Fruit fly (Drosophila melanogaster): ENCODE data around the gene CG32554.
"Not testable (repeated sequence)": the region's sequence is repeated elsewhere in the genome, so short reads cannot be mapped to it uniquely, and the experiment has no call there.

The CG32554 gene

DNA sequence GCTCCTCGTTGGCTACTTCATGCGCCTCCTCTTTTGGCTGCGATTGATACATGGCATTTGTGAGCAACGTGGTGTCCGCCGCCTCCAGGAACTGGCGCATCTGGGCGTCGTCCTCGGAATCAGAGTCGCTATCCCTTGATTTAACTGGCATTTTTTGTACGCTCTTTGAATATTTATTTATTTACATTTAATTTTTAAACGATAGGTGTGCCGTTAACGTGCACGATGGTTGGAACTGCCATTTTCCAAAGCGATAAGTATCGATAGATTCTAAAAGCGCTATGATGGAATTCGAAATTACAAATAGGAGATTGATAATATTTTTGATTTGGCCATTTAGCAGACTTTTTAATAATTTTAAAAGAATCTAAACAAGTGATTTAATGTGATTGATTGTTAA, at the start of gene CG32554:
Gene CG32554, minus strand, starts transcription at position 229 of the 400 bp plus-strand sequence.
- TF ChIP-seq foxo (GFP tag; optimal IDR thresholded peaks at IDR 0.05) = no peak
- no peak for TF ChIP-seq CG9705 (GFP tag; optimal IDR thresholded peaks at IDR 0.05)
- TF ChIP-seq dmrt93B (GFP tag; optimal IDR thresholded peaks at IDR 0.05) = no peak
- no peak for TF ChIP-seq tai (GFP tag; optimal IDR thresholded peaks at IDR 0.05)
- no peak for TF ChIP-seq brk (GFP tag; optimal IDR thresholded peaks at IDR 0.05)
- no peak for TF ChIP-seq OdsH (GFP tag; optimal IDR thresholded peaks at IDR 0.05)
- TF ChIP-seq woc (GFP tag; optimal IDR thresholded peaks at IDR 0.05) = no peak
- TF ChIP-seq Myc (optimal IDR thresholded peaks at IDR 0.05) = no peak
- TF ChIP-seq lola (GFP tag; optimal IDR thresholded peaks at IDR 0.05) = no peak
- TF ChIP-seq Rel (GFP tag; optimal IDR thresholded peaks at IDR 0.05) = no peak
- no peak for TF ChIP-seq Rel (tag; optimal IDR thresholded peaks at IDR 0.05)
- no peak for TF ChIP-seq pan (optimal IDR thresholded peaks at IDR 0.05)
- TF ChIP-seq br (GFP tag; optimal IDR thresholded peaks at IDR 0.05) = no peak
- TF ChIP-seq h (GFP tag; optimal IDR thresholded peaks at IDR 0.05) = no peak
- TF ChIP-seq GATAd (GFP tag; optimal IDR thresholded peaks at IDR 0.05) = no peak
- no peak for TF ChIP-seq Abd-B (GFP tag; optimal IDR thresholded peaks at IDR 0.05)
- TF ChIP-seq Hr83 (GFP tag; optimal IDR thresholded peaks at IDR 0.05; ENCODE audit: poor library complexity, severe bottlenecking) = no peak
- no peak for TF ChIP-seq psq (GFP tag; optimal IDR thresholded peaks at IDR 0.05)
- no peak for TF ChIP-seq CG32264 (GFP tag; optimal IDR thresholded peaks at IDR 0.05)
- TF ChIP-seq Mio (GFP tag; optimal IDR thresholded peaks at IDR 0.05) = no peak

dm6 chrX:17899402-17899801, 46.9 kb upstream of the CG32554 start, which contains the start of gene Gss2:
Gss2 (plus strand) TSS chrX:17899702.
- not testable (repeated sequence) for TF ChIP-seq OdsH (GFP tag; optimal IDR thresholded peaks at IDR 0.05); CrebA (GFP tag; optimal IDR thresholded peaks at IDR 0.05; ENCODE audit: borderline replicate concordance); Myc (optimal IDR thresholded peaks at IDR 0.05)

DNA sequence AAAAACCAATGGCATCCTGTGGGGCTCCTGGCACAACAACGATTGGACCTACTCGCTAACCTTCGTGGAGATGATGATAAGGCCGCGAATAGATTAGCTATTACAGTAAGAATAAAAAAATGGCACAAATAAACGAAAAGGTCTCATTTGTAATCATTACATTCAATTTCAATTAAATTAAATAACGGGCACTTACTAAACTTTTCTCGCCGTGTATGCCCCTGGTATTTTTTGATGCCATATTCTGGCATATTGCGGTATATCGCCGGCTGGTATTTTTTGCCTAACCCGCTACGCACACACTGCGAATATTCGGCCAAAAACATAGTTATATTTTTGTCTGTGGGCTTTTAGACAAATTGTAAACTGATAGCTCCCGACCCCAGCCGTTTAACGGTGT, 36.8 kb upstream of the CG32554 start, which contains the start of gene Gss1:
Gene Gss1, plus strand, starts transcription at position 301 of the 400 bp plus-strand sequence.
- TF ChIP-seq Rel (GFP tag; optimal IDR thresholded peaks at IDR 0.05); Rel (tag; optimal IDR thresholded peaks at IDR 0.05); jim (GFP tag; optimal IDR thresholded peaks at IDR 0.05); sv (GFP tag; optimal IDR thresholded peaks at IDR 0.05): not testable (repeated sequence)

dm6 chrX:17887877-17888276, 35.4 kb upstream of the CG32554 start, which contains the start of gene CG6788:
CG6788 (plus strand) TSS chrX:17888177.
- TF ChIP-seq usp (GFP tag; optimal IDR thresholded peaks at IDR 0.05) (no peak), foxo (GFP tag; optimal IDR thresholded peaks at IDR 0.05) (no peak), Rel (GFP tag; optimal IDR thresholded peaks at IDR 0.05) (no peak), Rel (tag; optimal IDR thresholded peaks at IDR 0.05) (no peak), h (GFP tag; optimal IDR thresholded peaks at IDR 0.05) (no peak), Hr78 (GFP tag; optimal IDR thresholded peaks at IDR 0.05) (no peak), Myc (optimal IDR thresholded peaks at IDR 0.05) (no peak), Dfd (GFP tag; optimal IDR thresholded peaks at IDR 0.05) (no peak), psq (GFP tag; optimal IDR thresholded peaks at IDR 0.05) (no peak), CrebA (GFP tag; optimal IDR thresholded peaks at IDR 0.05; ENCODE audit: borderline replicate concordance) (no peak), Vsx2 (GFP tag; optimal IDR thresholded peaks at IDR 0.05; ENCODE audit: partially characterized antibody) (no peak), ey (GFP tag; optimal IDR thresholded peaks at IDR 0.05) (no peak), fru (GFP tag; optimal IDR thresholded peaks at IDR 0.05) (no peak), Sp1 (GFP tag; optimal IDR thresholded peaks at IDR 0.05) (no peak), CG32264 (GFP tag; optimal IDR thresholded peaks at IDR 0.05) (no peak)

- peak in 1 of 2 experiments; percentile 45 for TF ChIP-seq foxo (GFP tag; optimal IDR thresholded peaks at IDR 0.05)
- no peak for TF ChIP-seq Dif (GFP tag; optimal IDR thresholded peaks at IDR 0.05; ENCODE audit: partially characterized antibody)
- TF ChIP-seq HLH106 (tag; optimal IDR thresholded peaks at IDR 0.05) = peak; percentile 33
- peak; percentile 14 for TF ChIP-seq ey (GFP tag; optimal IDR thresholded peaks at IDR 0.05)
- no peak for TF ChIP-seq fru (GFP tag; optimal IDR thresholded peaks at IDR 0.05)
- no peak for TF ChIP-seq CG32264 (GFP tag; optimal IDR thresholded peaks at IDR 0.05)
- TF ChIP-seq Myc (optimal IDR thresholded peaks at IDR 0.05) = peak; percentile 65
- TF ChIP-seq Hnf4 (GFP tag; optimal IDR thresholded peaks at IDR 0.05) = peak; percentile 63
- TF ChIP-seq Dfd (GFP tag; optimal IDR thresholded peaks at IDR 0.05) = no peak
- peak; percentile 14 for TF ChIP-seq Jra (GFP tag; optimal IDR thresholded peaks at IDR 0.05)
Measured at dm6 chrX:17887208-17887627, 34.7 kb upstream of the CG32554 start, which contains the start of gene mnb. mnb (minus strand) TSS chrX:17887222.
